Worm (Caenorhabditis elegans): ENCODE data around the gene F10D2.8.

F10D2.8 gene

DNA sequence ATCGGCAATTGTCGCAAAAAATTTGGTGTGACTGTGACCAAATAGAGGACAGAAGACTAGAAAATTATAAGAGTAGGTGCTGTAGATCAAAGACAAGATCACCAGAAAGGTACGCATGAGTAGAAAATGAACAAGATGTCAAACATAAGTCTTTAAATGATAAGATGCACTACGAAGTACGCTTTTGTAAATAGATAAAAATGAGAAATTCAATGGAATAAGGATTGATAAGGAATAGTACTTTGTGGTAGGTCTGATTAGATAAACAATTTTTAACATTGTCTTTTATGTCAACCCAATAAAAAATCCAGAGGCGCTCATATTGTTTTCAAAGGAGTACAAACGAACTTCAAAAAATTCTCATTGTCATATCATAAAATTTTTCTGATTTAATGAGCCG lies at the start of gene F10D2.8:
F10D2.8 (minus strand) TSS at position 145 of the 400 bp plus-strand sequence.
- TF ChIP-seq ceh-9 (tag; optimal IDR thresholded peaks at IDR 0.05) (no peak), elt-2 (tag; optimal IDR thresholded peaks at IDR 0.05) (peak; percentile 90)

DNA sequence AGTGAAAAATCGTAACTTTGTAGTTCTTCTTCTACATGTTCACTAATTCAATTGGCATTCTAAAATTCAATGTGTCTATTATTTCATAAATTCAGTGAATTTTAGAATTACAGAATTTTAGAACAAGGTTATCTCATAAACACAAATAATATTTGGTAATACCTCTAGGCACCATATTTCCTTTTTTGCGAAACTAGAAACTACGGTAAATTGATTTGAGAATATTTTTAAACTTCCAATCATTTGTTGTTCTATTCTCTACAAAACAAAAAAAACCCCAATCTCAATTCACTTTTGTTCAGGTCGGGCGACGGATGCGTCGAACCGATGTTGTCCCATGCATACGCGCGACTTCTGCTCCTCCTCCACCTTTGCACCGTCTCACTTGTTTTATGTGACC lies 49.4 kb upstream of the F10D2.8 start, which contains the start of gene F09G2.1:
F09G2.1 (plus strand) TSS at position 301 of the 400 bp plus-strand sequence.
- TF ChIP-seq ceh-6 (GFP tag; optimal IDR thresholded peaks at IDR 0.05) (no peak), npax-4 (tag; optimal IDR thresholded peaks at IDR 0.05) (no peak), hlh-30 (tag; optimal IDR thresholded peaks at IDR 0.05; ENCODE audit: insufficient read depth) (no peak), hlh-13 (GFP tag; optimal IDR thresholded peaks at IDR 0.05) (no peak)

- no peak for TF ChIP-seq zip-5 (tag; optimal IDR thresholded peaks at IDR 0.05)
These were observed 48.6 kb upstream of the F10D2.8 start for ce11 chrV:7199077-7199476.

- TF ChIP-seq eyg-1 (tag; optimal IDR thresholded peaks at IDR 0.05) = no peak
- peak; percentile 40 for TF ChIP-seq ama-1 (optimal IDR thresholded peaks at IDR 0.05)
These were observed 47.9 kb upstream of the F10D2.8 start for ce11 chrV:7198403-7198802.

- TF ChIP-seq unc-42 (tag; optimal IDR thresholded peaks at IDR 0.05) (no peak), ama-1 (optimal IDR thresholded peaks at IDR 0.05) (no peak), pax-1 (tag; optimal IDR thresholded peaks at IDR 0.05) (no peak), C08G9.2 (tag; optimal IDR thresholded peaks at IDR 0.05) (no peak), F13H6.1 (tag; optimal IDR thresholded peaks at IDR 0.05) (no peak), dmd-4 (tag; optimal IDR thresholded peaks at IDR 0.05; ENCODE audit: borderline replicate concordance) (no peak), ceh-45 (GFP tag; IDR thresholded peaks at IDR 0.05) (no peak), dve-1 (tag; optimal IDR thresholded peaks at IDR 0.05) (no peak), fkh-6 (tag; optimal IDR thresholded peaks at IDR 0.05) (no peak), pqm-1 (tag; optimal IDR thresholded peaks at IDR 0.05) (no peak), ceh-22 (tag; optimal IDR thresholded peaks at IDR 0.05) (no peak), tbx-7 (tag; optimal IDR thresholded peaks at IDR 0.05) (no peak)
These were observed 46.5 kb upstream of the F10D2.8 start for ce11 chrV:7197036-7197435.

ce11 chrV:7196498-7196966 lies 46.0 kb upstream of the F10D2.8 start, which contains the start of gene F09G2.2:
Gene F09G2.2, plus strand, starts transcription at chrV:7196916.
- TF ChIP-seq rnt-1 (tag; optimal IDR thresholded peaks at IDR 0.05) = peak; percentile 50
- TF ChIP-seq Y22D7AL.16 (tag; optimal IDR thresholded peaks at IDR 0.05) = no peak
- no peak for TF ChIP-seq ets-4 (tag; optimal IDR thresholded peaks at IDR 0.05)
- TF ChIP-seq nhr-232 (tag; optimal IDR thresholded peaks at IDR 0.05) = no peak
- no peak for TF ChIP-seq zip-5 (tag; optimal IDR thresholded peaks at IDR 0.05)
- no peak for TF ChIP-seq eyg-1 (tag; optimal IDR thresholded peaks at IDR 0.05)
- TF ChIP-seq che-1 (tag; optimal IDR thresholded peaks at IDR 0.05) = no peak
- TF ChIP-seq ceh-34 (tag; optimal IDR thresholded peaks at IDR 0.05) = peak; percentile 39
- TF ChIP-seq ceh-18 (tag; optimal IDR thresholded peaks at IDR 0.05) = peak; percentile 48
- no peak for TF ChIP-seq ceh-45 (GFP tag; IDR thresholded peaks at IDR 0.05)
- TF ChIP-seq hlh-30 (tag; optimal IDR thresholded peaks at IDR 0.05; ENCODE audit: insufficient read depth) = peak; percentile 43
- peak; percentile 88 for TF ChIP-seq nfya-1 (tag; optimal IDR thresholded peaks at IDR 0.05)
- TF ChIP-seq ahr-1 (tag; optimal IDR thresholded peaks at IDR 0.05) = no peak
- TF ChIP-seq unc-55 (GFP tag; optimal IDR thresholded peaks at IDR 0.05) = peak; percentile 73
- no peak for TF ChIP-seq sox-4 (tag; optimal IDR thresholded peaks at IDR 0.05)
- no peak for TF ChIP-seq ttx-3 (tag; optimal IDR thresholded peaks at IDR 0.05)
- TF ChIP-seq hlh-8 (tag; optimal IDR thresholded peaks at IDR 0.05) = no peak
- TF ChIP-seq unc-3 (GFP tag; conservative IDR thresholded peaks at IDR 0.05) = no peak
- TF ChIP-seq unc-3 (tag; optimal IDR thresholded peaks at IDR 0.05) = no peak
- no peak for TF ChIP-seq fkh-10 (GFP tag; optimal IDR thresholded peaks at IDR 0.05)
- TF ChIP-seq ceh-30 (tag; optimal IDR thresholded peaks at IDR 0.05) = peak; percentile 17
- no peak for TF ChIP-seq elt-4 (tag; optimal IDR thresholded peaks at IDR 0.05)
- TF ChIP-seq dmd-4 (tag; optimal IDR thresholded peaks at IDR 0.05; ENCODE audit: borderline replicate concordance) = no peak
- no peak for TF ChIP-seq npax-4 (tag; optimal IDR thresholded peaks at IDR 0.05)
- peak; percentile 25 for TF ChIP-seq ref-2 (tag; optimal IDR thresholded peaks at IDR 0.05)
- no peak for TF ChIP-seq ceh-19 (GFP tag; optimal IDR thresholded peaks at IDR 0.05)
- TF ChIP-seq fkh-6 (tag; optimal IDR thresholded peaks at IDR 0.05) = no peak
- no peak for TF ChIP-seq ceh-22 (tag; optimal IDR thresholded peaks at IDR 0.05)
- TF ChIP-seq tbx-2 (tag; optimal IDR thresholded peaks at IDR 0.05) = peak; percentile 64
- TF ChIP-seq ceh-14 (tag; optimal IDR thresholded peaks at IDR 0.05) = peak; percentile 1
- TF ChIP-seq unc-42 (tag; optimal IDR thresholded peaks at IDR 0.05) = peak; percentile 58
- no peak for TF ChIP-seq pha-4 (tag; optimal IDR thresholded peaks at IDR 0.05)

Data from whole organism, late embryonic.